Worm (Caenorhabditis elegans) whole organism, mixed stage, embryonic: ENCODE data around the gene Y8A9A.2.

ENCODE experiments used
- M03D4.4 ChIP-seq: sonication (generic microtip); optimal IDR thresholded peaks from 2 replicates; lab custom pipeline; 2017; ENCODE audit warnings: mild to moderate bottlenecking, missing genetic modification characterization, missing compliant biosample characterization
- bed-3 ChIP-seq: fragments of 200-800 bp; sonication (Bioruptor generic); optimal IDR thresholded peaks from 3 replicates; lab custom pipeline; 2018; ENCODE audit warnings: mild to moderate bottlenecking, missing genetic modification characterization, moderate library complexity, missing compliant biosample characterization
- blmp-1 ChIP-seq: fragments of 150-350 bp; optimal IDR thresholded peaks from 2 replicates; lab custom pipeline; 2014; ENCODE audit warnings: missing biosample characterization, missing genetic modification characterization
- ceh-39 ChIP-seq: fragments of 150-350 bp; optimal IDR thresholded peaks from 2 replicates; lab custom pipeline; 2014; ENCODE audit warnings: missing biosample characterization, missing genetic modification characterization
- ceh-43 ChIP-seq: fragments of 200-800 bp; sonication (Bioruptor generic); optimal IDR thresholded peaks from 2 replicates; lab custom pipeline; 2018; ENCODE audit warnings: mild to moderate bottlenecking, missing genetic modification characterization, moderate library complexity, missing compliant biosample characterization
- ceh-83 ChIP-seq: fragments of 200-800 bp; sonication (Bioruptor generic); optimal IDR thresholded peaks from 2 replicates; lab custom pipeline; 2018; ENCODE audit warnings: mild to moderate bottlenecking, missing genetic modification characterization, missing compliant biosample characterization
- ces-1 ChIP-seq: fragments of 150-350 bp; optimal IDR thresholded peaks from 2 replicates; lab custom pipeline; 2014; ENCODE audit warnings: missing biosample characterization, missing genetic modification reagents, missing genetic modification characterization
- cnd-1 ChIP-seq: fragments of 200-800 bp; sonication (Bioruptor generic); optimal IDR thresholded peaks from 2 replicates; lab custom pipeline; 2018; ENCODE audit warnings: mild to moderate bottlenecking, missing genetic modification characterization, missing compliant biosample characterization
- elt-1 ChIP-seq: sonication (generic microtip); optimal IDR thresholded peaks from 2 replicates; lab custom pipeline; 2017; ENCODE audit warnings: missing genetic modification characterization, mild to moderate bottlenecking, missing compliant biosample characterization, antibody characterized with exemption, moderate library complexity, borderline replicate concordance; ENCODE audit not compliant: insufficient read depth
- flh-1 ChIP-seq: fragments of 200-800 bp; sonication (Bioruptor generic); optimal IDR thresholded peaks from 2 replicates; lab custom pipeline; 2018; ENCODE audit warnings: mild to moderate bottlenecking, missing genetic modification characterization, moderate library complexity, missing compliant biosample characterization
- ham-2 ChIP-seq: fragments of 200-800 bp; sonication (Bioruptor generic); optimal IDR thresholded peaks from 2 replicates; lab custom pipeline; 2018; ENCODE audit warnings: mild to moderate bottlenecking, missing genetic modification characterization, missing compliant biosample characterization
- lin-13 ChIP-seq: fragments of 150-350 bp; optimal IDR thresholded peaks from 2 replicates; lab custom pipeline; 2014; ENCODE audit warnings: missing biosample characterization, missing genetic modification characterization
- lin-32 ChIP-seq: fragments of 200-800 bp; sonication (Bioruptor generic); optimal IDR thresholded peaks from 2 replicates; lab custom pipeline; 2018; ENCODE audit warnings: mild to moderate bottlenecking, missing genetic modification characterization, missing compliant biosample characterization
- lsy-2 ChIP-seq: fragments of 150-350 bp; optimal IDR thresholded peaks from 2 replicates; lab custom pipeline; 2014; ENCODE audit warnings: missing biosample characterization, missing genetic modification characterization
- mab-5 ChIP-seq: fragments of 150-350 bp; optimal IDR thresholded peaks from 2 replicates; lab custom pipeline; 2014; ENCODE audit warnings: missing biosample characterization, missing genetic modification characterization
- mep-1 ChIP-seq: fragments of 150-350 bp; optimal IDR thresholded peaks from 2 replicates; lab custom pipeline; 2017; ENCODE audit warnings: missing biosample characterization, missing genetic modification reagents, missing genetic modification characterization, inconsistent platforms
- mls-2 ChIP-seq: sonication (generic microtip); optimal IDR thresholded peaks from 2 replicates; lab custom pipeline; 2016; ENCODE audit warnings: mild to moderate bottlenecking, missing genetic modification characterization, moderate library complexity, missing compliant biosample characterization
- nhr-12 ChIP-seq: fragments of 150-350 bp; optimal IDR thresholded peaks from 2 replicates; lab custom pipeline; 2014; ENCODE audit warnings: missing biosample characterization, missing genetic modification characterization
- nhr-237 ChIP-seq: fragments of 150-350 bp; optimal IDR thresholded peaks from 2 replicates; lab custom pipeline; 2014; ENCODE audit warnings: missing biosample characterization, missing genetic modification characterization
- nhr-76 ChIP-seq: sonication (generic microtip); optimal IDR thresholded peaks from 2 replicates; lab custom pipeline; 2017; ENCODE audit warnings: missing biosample characterization, missing genetic modification characterization
- pha-4 ChIP-seq: fragments of 150-350 bp; optimal IDR thresholded peaks from 2 replicates; lab custom pipeline; 2018; ENCODE audit warnings: missing biosample characterization, missing genetic modification reagents, missing genetic modification characterization
- sem-2 ChIP-seq: fragments of 200-800 bp; sonication (Bioruptor generic); optimal IDR thresholded peaks from 2 replicates; lab custom pipeline; 2018; ENCODE audit warnings: mild to moderate bottlenecking, missing genetic modification characterization, missing compliant biosample characterization
- snpc-4 ChIP-seq: fragments of 150-350 bp; optimal IDR thresholded peaks from 2 replicates; lab custom pipeline; 2014; ENCODE audit warnings: missing biosample characterization, missing genetic modification characterization
- sptf-1 ChIP-seq: sonication (generic microtip); optimal IDR thresholded peaks from 2 replicates; lab custom pipeline; 2017; ENCODE audit warnings: mild to moderate bottlenecking, missing genetic modification characterization, moderate library complexity, missing compliant biosample characterization
- tbx-8 ChIP-seq: fragments of 200-800 bp; sonication (Bioruptor generic); optimal IDR thresholded peaks from 2 replicates; lab custom pipeline; 2018; ENCODE audit warnings: mild to moderate bottlenecking, missing genetic modification characterization, moderate library complexity, missing compliant biosample characterization
- unc-120 ChIP-seq: sonication (generic microtip); optimal IDR thresholded peaks from 2 replicates; lab custom pipeline; 2017; ENCODE audit warnings: missing genetic modification characterization, missing compliant biosample characterization; ENCODE audit not compliant: poor library complexity, severe bottlenecking
- unc-39 ChIP-seq: fragments of 150-350 bp; optimal IDR thresholded peaks from 2 replicates; lab custom pipeline; 2014; ENCODE audit warnings: missing biosample characterization, missing genetic modification characterization
- unc-62 ChIP-seq: fragments of 150-350 bp; optimal IDR thresholded peaks from 2 replicates; lab custom pipeline; 2014; ENCODE audit warnings: missing biosample characterization, missing genetic modification reagents, missing genetic modification characterization
- zip-8 ChIP-seq: fragments of 150-350 bp; optimal IDR thresholded peaks from 2 replicates; lab custom pipeline; 2014; ENCODE audit warnings: missing biosample characterization, missing genetic modification characterization
- ztf-11 ChIP-seq: fragments of 150-350 bp; optimal IDR thresholded peaks from 2 replicates; lab custom pipeline; 2014; ENCODE audit warnings: missing biosample characterization, missing genetic modification characterization

The Y8A9A.2 gene

ce11 chrII:3821248-3821647 is 25.8 kb downstream of the Y8A9A.2 start, which contains the start of gene F54D10.7:
TSS of gene F54D10.7 (minus strand) at chrII:3821296.
- TF ChIP-seq sem-2 (GFP tag; lab: Kevin White, UChicago), result no peak

- TF ChIP-seq ceh-39, result no peak
- TF ChIP-seq pha-4 (tag; lab: Kevin White, UChicago), result no peak
- TF ChIP-seq lsy-2 (tag; lab: Kevin White, UChicago), result no peak
- TF ChIP-seq nhr-12 (tag; lab: Kevin White, UChicago), result no peak
- TF ChIP-seq, all 35 proteins: peak for 0
Measured at ce11 chrII:3823855-3824254, 28.4 kb downstream of the Y8A9A.2 start, which contains the start of gene skr-15. TSS of gene skr-15 (plus strand) at chrII:3824155.

DNA sequence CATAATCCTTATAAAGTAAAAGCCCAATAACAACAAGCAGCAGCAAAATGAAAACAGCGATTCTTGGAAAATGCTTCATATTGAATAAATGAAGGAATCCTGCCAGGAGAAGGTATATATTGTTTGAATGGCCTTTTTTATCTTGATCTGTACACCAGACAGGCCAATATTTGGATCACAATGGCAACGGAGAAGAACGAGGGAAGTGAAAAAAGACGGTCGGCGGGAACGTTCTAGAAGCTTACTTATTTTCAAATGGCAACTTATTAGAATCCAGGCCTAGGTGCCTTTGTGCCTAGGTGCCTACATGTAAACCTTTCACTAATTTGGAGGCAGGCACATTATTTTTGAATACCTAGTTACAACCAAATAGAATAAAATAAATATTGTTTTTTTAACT is 32.4 kb downstream of the Y8A9A.2 start, which contains the start of gene F54D10.8:
F54D10.8 (minus strand) TSS at position 101 of the 400 bp plus-strand sequence.
- TF ChIP-seq sem-2 (GFP tag; lab: Kevin White, UChicago), result no peak
- TF ChIP-seq sptf-1, result no peak
- TF ChIP-seq ceh-83, result no peak
- TF ChIP-seq M03D4.4 (tag; lab: Kevin White, UChicago), result no peak
- TF ChIP-seq unc-62 (GFP tag; lab: Kevin White, UChicago), result no peak
- TF ChIP-seq unc-39 (tag; lab: Kevin White, UChicago), result no peak
- no peak for TF ChIP-seq lin-32 (GFP tag; lab: Kevin White, UChicago)
- no peak for TF ChIP-seq ces-1
- TF ChIP-seq unc-120 (tag; lab: Kevin White, UChicago), result no peak
- TF ChIP-seq blmp-1 (tag; lab: Kevin White, UChicago), result no peak
- TF ChIP-seq pha-4 (tag; lab: Kevin White, UChicago), result no peak
- TF ChIP-seq ham-2, result no peak
- TF ChIP-seq mab-5 (tag; lab: Kevin White, UChicago), result no peak
- TF ChIP-seq zip-8 (tag; lab: Kevin White, UChicago), result no peak
- TF ChIP-seq lin-13 (tag; lab: Kevin White, UChicago), result no peak

- TF ChIP-seq nhr-237 (tag; lab: Kevin White, UChicago) (no peak), tbx-8 (GFP tag; lab: Kevin White, UChicago) (no peak), nhr-12 (tag; lab: Kevin White, UChicago) (no peak), pha-4 (tag; lab: Kevin White, UChicago) (no peak), ceh-83 (no peak), bed-3 (no peak), elt-1 (tag; lab: Kevin White, UChicago) (no peak), unc-120 (tag; lab: Kevin White, UChicago) (no peak), sem-2 (GFP tag; lab: Kevin White, UChicago) (no peak), unc-39 (tag; lab: Kevin White, UChicago) (no peak), unc-62 (GFP tag; lab: Kevin White, UChicago) (no peak), cnd-1 (no peak), ham-2 (no peak)
Measured at ce11 chrII:3829623-3830022, 34.2 kb downstream of the Y8A9A.2 start.

ce11 chrII:3832383-3832782 is 37.0 kb downstream of the Y8A9A.2 start, which contains the start of gene F54D10.9:
TSS of gene F54D10.9 (minus strand) at chrII:3832483.
- TF ChIP-seq snpc-4 (tag; lab: Kevin White, UChicago) (no peak), ham-2 (no peak), blmp-1 (tag; lab: Kevin White, UChicago) (no peak), mep-1 (tag; lab: Kevin White, UChicago) (no peak), bed-3 (no peak), nhr-237 (tag; lab: Kevin White, UChicago) (no peak)

- TF ChIP-seq ceh-83 (no peak), mab-5 (tag; lab: Kevin White, UChicago) (no peak), nhr-76 (tag; lab: Kevin White, UChicago) (no peak), flh-1 (GFP tag; lab: Kevin White, UChicago) (no peak), mls-2 (tag; lab: Kevin White, UChicago) (no peak), ztf-11 (no peak), M03D4.4 (tag; lab: Kevin White, UChicago) (no peak), unc-39 (tag; lab: Kevin White, UChicago) (no peak), unc-62 (GFP tag; lab: Kevin White, UChicago) (no peak), sptf-1 (no peak), ceh-43 (GFP tag; lab: Kevin White, UChicago) (no peak), mep-1 (tag; lab: Kevin White, UChicago) (no peak), sem-2 (GFP tag; lab: Kevin White, UChicago) (no peak), bed-3 (no peak)
Measured at ce11 chrII:3835915-3836314, 40.5 kb downstream of the Y8A9A.2 start, which contains the start of gene oac-4. TSS of gene oac-4 (minus strand) at chrII:3836015.
